Fruit fly (Drosophila melanogaster): Measurements from ENCODE around the gene CG2310.

The CG2310 gene

DNA sequence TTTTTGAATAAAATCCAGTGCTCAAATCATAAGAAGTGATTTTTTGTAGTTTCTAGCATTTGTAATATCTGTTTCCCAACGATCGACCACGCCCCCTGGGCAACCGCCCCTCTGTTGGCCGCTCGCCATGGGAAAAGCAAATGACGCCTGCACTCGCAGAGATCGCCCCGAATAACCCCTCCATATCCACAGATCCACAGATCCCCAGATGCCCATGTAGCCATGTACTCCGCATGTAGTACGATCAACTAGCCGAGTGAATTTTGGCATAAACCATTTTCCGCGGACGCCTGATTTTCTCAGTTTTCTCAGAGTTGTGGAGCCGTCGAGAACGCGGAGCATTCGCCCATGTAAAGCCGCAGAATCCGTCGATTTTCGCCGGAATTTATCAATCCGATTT is 1.2 kb upstream of the CG2310 start, which contains the start of gene FipoQ:
Gene FipoQ (plus strand): TSS at position 301 of the 400 bp plus-strand sequence.
- TF ChIP-seq sage (GFP tag; optimal IDR thresholded peaks at IDR 0.05) (no peak), CrebA (GFP tag; optimal IDR thresholded peaks at IDR 0.05; ENCODE audit: borderline replicate concordance) (no peak), h (GFP tag; optimal IDR thresholded peaks at IDR 0.05) (no peak), usp (GFP tag; optimal IDR thresholded peaks at IDR 0.05) (no peak), Hnf4 (GFP tag; optimal IDR thresholded peaks at IDR 0.05) (no peak), Hr78 (GFP tag; optimal IDR thresholded peaks at IDR 0.05) (no peak), lola (GFP tag; optimal IDR thresholded peaks at IDR 0.05) (no peak), CG9705 (GFP tag; optimal IDR thresholded peaks at IDR 0.05) (no peak), Jra (GFP tag; optimal IDR thresholded peaks at IDR 0.05) (no peak), dl (GFP tag; optimal IDR thresholded peaks at IDR 0.05; ENCODE audit: insufficient read depth in 1 of 2, partially characterized antibody in 2 of 2) (no peak), rgr (GFP tag; optimal IDR thresholded peaks at IDR 0.05) (no peak), dmrt93B (GFP tag; optimal IDR thresholded peaks at IDR 0.05) (no peak), ey (GFP tag; optimal IDR thresholded peaks at IDR 0.05) (no peak), Sp1 (GFP tag; optimal IDR thresholded peaks at IDR 0.05) (no peak)

- TF ChIP-seq Myc (optimal IDR thresholded peaks at IDR 0.05) (peak; percentile 77), dl (GFP tag; optimal IDR thresholded peaks at IDR 0.05; ENCODE audit: insufficient read depth in 1 of 2, partially characterized antibody in 2 of 2) (no peak), fru (GFP tag; optimal IDR thresholded peaks at IDR 0.05) (no peak), Dif (GFP tag; optimal IDR thresholded peaks at IDR 0.05; ENCODE audit: partially characterized antibody) (no peak)
Measured at dm6 chr3R:29490912-29491311, 2.4 kb downstream of the CG2310 start, which contains the start of gene Spase12. Spase12 (minus strand) TSS chr3R:29491150.

DNA sequence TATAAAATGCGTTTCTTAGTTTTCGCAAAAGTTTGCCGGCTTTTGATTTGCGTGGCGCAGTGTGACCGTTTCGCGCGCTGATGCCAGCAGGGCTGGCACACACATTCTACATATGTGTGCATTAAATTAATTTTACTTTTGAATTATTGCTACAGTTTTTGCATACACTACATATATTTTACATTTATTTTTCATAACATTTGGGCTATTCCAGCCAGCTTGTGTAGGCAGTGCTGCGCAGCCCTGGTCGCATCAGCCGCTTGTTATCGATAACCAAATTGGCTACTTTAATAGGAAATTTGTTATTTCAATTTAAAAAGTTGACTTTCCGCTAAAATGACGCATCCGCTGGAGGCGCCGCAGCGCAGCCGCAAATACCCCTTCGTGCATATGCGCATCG is 4.1 kb downstream of the CG2310 start, which contains the start of the genes CG2321 and CG2006:
Gene CG2321 (minus strand): TSS at position 57 of the 400 bp plus-strand sequence.
Gene CG2006 (plus strand): TSS at position 260 of the 400 bp plus-strand sequence.
- TF ChIP-seq Sp1 (GFP tag; optimal IDR thresholded peaks at IDR 0.05) (peak; percentile 43), OdsH (GFP tag; optimal IDR thresholded peaks at IDR 0.05) (peak; percentile 22), HLH106 (tag; optimal IDR thresholded peaks at IDR 0.05) (peak; percentile 70), fru (GFP tag; optimal IDR thresholded peaks at IDR 0.05) (peak; percentile 46), tai (GFP tag; optimal IDR thresholded peaks at IDR 0.05) (no peak), woc (GFP tag; optimal IDR thresholded peaks at IDR 0.05) (no peak), brk (GFP tag; optimal IDR thresholded peaks at IDR 0.05) (no peak), psq (GFP tag; optimal IDR thresholded peaks at IDR 0.05) (no peak), Rel (GFP tag; optimal IDR thresholded peaks at IDR 0.05) (no peak), Rel (tag; optimal IDR thresholded peaks at IDR 0.05) (no peak), ey (GFP tag; optimal IDR thresholded peaks at IDR 0.05) (peak; percentile 32), CG9705 (GFP tag; optimal IDR thresholded peaks at IDR 0.05) (peak; percentile 37), lola (GFP tag; optimal IDR thresholded peaks at IDR 0.05) (no peak), h (GFP tag; optimal IDR thresholded peaks at IDR 0.05) (no peak), sv (GFP tag; optimal IDR thresholded peaks at IDR 0.05) (peak; percentile 41), pan (optimal IDR thresholded peaks at IDR 0.05) (no peak), Jra (GFP tag; optimal IDR thresholded peaks at IDR 0.05) (no peak), dl (GFP tag; optimal IDR thresholded peaks at IDR 0.05; ENCODE audit: insufficient read depth in 1 of 2, partially characterized antibody in 2 of 2) (no peak), foxo (GFP tag; optimal IDR thresholded peaks at IDR 0.05) (peak in 1 of 2 experiments; percentile 63)

- TF ChIP-seq Hr83 (GFP tag; optimal IDR thresholded peaks at IDR 0.05; ENCODE audit: poor library complexity, severe bottlenecking), result peak; percentile 30
- TF ChIP-seq h (GFP tag; optimal IDR thresholded peaks at IDR 0.05), result peak; percentile 4
- no peak for TF ChIP-seq fru (GFP tag; optimal IDR thresholded peaks at IDR 0.05)
Measured at dm6 chr3R:29479922-29480321, 13.4 kb downstream of the CG2310 start.

DNA sequence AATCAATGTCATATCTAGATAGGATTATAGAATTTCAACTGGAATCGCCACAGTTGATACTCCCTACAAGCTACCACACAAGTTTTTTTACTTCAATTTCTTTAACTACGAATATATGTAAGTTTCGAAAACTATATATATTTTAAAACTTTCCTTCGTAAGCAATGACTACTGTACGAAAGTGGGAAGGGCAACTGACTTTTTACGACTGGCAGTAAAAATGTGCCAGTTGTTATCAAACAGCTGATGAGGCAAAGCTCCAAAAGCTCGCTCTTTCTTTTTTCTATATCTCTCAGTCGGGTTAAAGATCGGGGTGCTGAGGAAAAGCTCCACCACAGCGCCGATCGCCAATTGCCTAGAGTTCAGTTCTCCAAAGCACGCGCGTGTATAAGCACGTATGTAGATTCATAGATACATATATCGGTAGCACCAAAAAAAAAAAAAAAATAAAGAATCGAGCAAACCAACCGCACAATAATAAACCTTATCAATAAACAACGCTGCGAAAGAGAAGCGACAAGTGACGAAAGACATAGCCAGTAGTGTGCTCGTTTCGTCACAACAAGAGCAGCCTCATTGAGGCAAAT is 14.3 kb downstream of the CG2310 start:
- TF ChIP-seq CG32264 (GFP tag; optimal IDR thresholded peaks at IDR 0.05) (no peak), Dif (GFP tag; optimal IDR thresholded peaks at IDR 0.05; ENCODE audit: partially characterized antibody) (no peak), fru (GFP tag; optimal IDR thresholded peaks at IDR 0.05) (peak; percentile 66), br (GFP tag; optimal IDR thresholded peaks at IDR 0.05) (peak; percentile 47), Sp1 (GFP tag; optimal IDR thresholded peaks at IDR 0.05) (peak; percentile 59), CG9705 (GFP tag; optimal IDR thresholded peaks at IDR 0.05) (no peak), brk (GFP tag; optimal IDR thresholded peaks at IDR 0.05) (no peak), Dfd (GFP tag; optimal IDR thresholded peaks at IDR 0.05) (no peak), Vsx2 (GFP tag; optimal IDR thresholded peaks at IDR 0.05; ENCODE audit: partially characterized antibody) (peak; percentile 20), woc (GFP tag; optimal IDR thresholded peaks at IDR 0.05) (no peak), dsf (GFP tag; optimal IDR thresholded peaks at IDR 0.05; ENCODE audit: borderline replicate concordance) (no peak), OdsH (GFP tag; optimal IDR thresholded peaks at IDR 0.05) (peak; percentile 29), N (GFP tag; optimal IDR thresholded peaks at IDR 0.05) (no peak), sage (GFP tag; optimal IDR thresholded peaks at IDR 0.05) (no peak), CrebA (GFP tag; optimal IDR thresholded peaks at IDR 0.05; ENCODE audit: borderline replicate concordance) (no peak), Jra (GFP tag; optimal IDR thresholded peaks at IDR 0.05) (no peak), dmrt93B (GFP tag; optimal IDR thresholded peaks at IDR 0.05) (peak; percentile 37), HLH106 (tag; optimal IDR thresholded peaks at IDR 0.05) (peak; percentile 67), h (GFP tag; optimal IDR thresholded peaks at IDR 0.05) (peak; percentile 44), Hr83 (GFP tag; optimal IDR thresholded peaks at IDR 0.05; ENCODE audit: poor library complexity, severe bottlenecking) (peak; percentile 56), dl (GFP tag; optimal IDR thresholded peaks at IDR 0.05; ENCODE audit: insufficient read depth in 1 of 2, partially characterized antibody in 2 of 2) (no peak), rgr (GFP tag; optimal IDR thresholded peaks at IDR 0.05) (peak; percentile 22), Hnf4 (GFP tag; optimal IDR thresholded peaks at IDR 0.05) (no peak), lola (GFP tag; optimal IDR thresholded peaks at IDR 0.05) (no peak), ey (GFP tag; optimal IDR thresholded peaks at IDR 0.05) (peak; percentile 15), Hr78 (GFP tag; optimal IDR thresholded peaks at IDR 0.05) (no peak), Myc (optimal IDR thresholded peaks at IDR 0.05) (no peak), tai (GFP tag; optimal IDR thresholded peaks at IDR 0.05) (no peak), pan (optimal IDR thresholded peaks at IDR 0.05) (no peak), GATAd (GFP tag; optimal IDR thresholded peaks at IDR 0.05) (no peak)

All from whole organism, wandering third instar larva.